Worm (Caenorhabditis elegans) whole organism, late embryonic: Measurements from ENCODE around the gene E01G4.5.

Source experiments
- C08G9.2 ChIP-seq: sonication (generic microtip); optimal IDR thresholded peaks from 2 replicates; lab custom pipeline; 2016; ENCODE audit warnings: mild to moderate bottlenecking, missing genetic modification characterization, moderate library complexity, missing compliant biosample characterization
- C38D4.7 ChIP-seq: fragments of 200-800 bp; sonication (Bioruptor generic); optimal IDR thresholded peaks from 2 replicates; lab custom pipeline; 2018; ENCODE audit warnings: mild to moderate bottlenecking, missing genetic modification characterization, moderate library complexity, missing compliant biosample characterization
- K02D7.2 ChIP-seq: sonication (generic microtip); optimal IDR thresholded peaks from 2 replicates; lab custom pipeline; 2017; ENCODE audit warnings: mild to moderate bottlenecking, missing genetic modification characterization, missing compliant biosample characterization
- T23F11.4 ChIP-seq: fragments of 200-800 bp; sonication (Bioruptor generic); optimal IDR thresholded peaks from 2 replicates; lab custom pipeline; 2018; ENCODE audit warnings: mild to moderate bottlenecking, missing genetic modification characterization, missing compliant biosample characterization
- Y22D7AL.16 ChIP-seq: sonication (generic microtip); optimal IDR thresholded peaks from 2 replicates; lab custom pipeline; 2016; ENCODE audit warnings: missing genetic modification characterization, missing compliant biosample characterization
- ceh-18 ChIP-seq: sonication (generic microtip); optimal IDR thresholded peaks from 2 replicates; lab custom pipeline; 2016; ENCODE audit warnings: missing genetic modification characterization, missing compliant biosample characterization
- ceh-19 ChIP-seq: fragments of 200-800 bp; sonication (Bioruptor generic); optimal IDR thresholded peaks from 2 replicates; lab custom pipeline; 2018; ENCODE audit warnings: mild to moderate bottlenecking, missing genetic modification characterization, missing compliant biosample characterization
- ceh-24 ChIP-seq: sonication (generic microtip); optimal IDR thresholded peaks from 2 replicates; lab custom pipeline; 2016; ENCODE audit warnings: mild to moderate bottlenecking, missing genetic modification characterization, missing compliant biosample characterization
- ceh-31 ChIP-seq: sonication (generic microtip); optimal IDR thresholded peaks from 2 replicates; lab custom pipeline; 2016; ENCODE audit warnings: missing genetic modification characterization, missing compliant biosample characterization
- ceh-34 ChIP-seq: sonication (generic microtip); optimal IDR thresholded peaks from 2 replicates; lab custom pipeline; 2016; ENCODE audit warnings: mild to moderate bottlenecking, missing genetic modification characterization, missing compliant biosample characterization
- ceh-9 ChIP-seq: sonication (generic microtip); optimal IDR thresholded peaks from 2 replicates; lab custom pipeline; 2016; ENCODE audit warnings: mild to moderate bottlenecking, missing genetic modification characterization, inconsistent platforms, missing compliant biosample characterization
- dmd-4 ChIP-seq: sonication (generic microtip); optimal IDR thresholded peaks from 2 replicates; lab custom pipeline; 2016; ENCODE audit warnings: borderline replicate concordance, missing genetic modification characterization, missing compliant biosample characterization
- elt-4 ChIP-seq: sonication (generic microtip); optimal IDR thresholded peaks from 2 replicates; lab custom pipeline; 2016; ENCODE audit warnings: missing genetic modification characterization, missing compliant biosample characterization
- ets-4 ChIP-seq: sonication (generic microtip); optimal IDR thresholded peaks from 2 replicates; lab custom pipeline; 2016; ENCODE audit warnings: missing genetic modification characterization, missing compliant biosample characterization
- hlh-15 ChIP-seq: sonication (generic microtip); optimal IDR thresholded peaks from 2 replicates; lab custom pipeline; 2016; ENCODE audit warnings: missing genetic modification characterization, missing compliant biosample characterization
- hlh-8 ChIP-seq: sonication (generic microtip); optimal IDR thresholded peaks from 2 replicates; lab custom pipeline; 2016; ENCODE audit warnings: missing genotype, missing genetic modification characterization, missing compliant biosample characterization
- lin-11 ChIP-seq: fragments of 200-800 bp; sonication (Bioruptor generic); optimal IDR thresholded peaks from 2 replicates; lab custom pipeline; 2018; ENCODE audit warnings: mild to moderate bottlenecking, missing genetic modification characterization, missing compliant biosample characterization
- mec-3 ChIP-seq: sonication (generic microtip); optimal IDR thresholded peaks from 2 replicates; lab custom pipeline; 2016; ENCODE audit warnings: borderline replicate concordance, missing genetic modification characterization, missing compliant biosample characterization
- nfya-1 ChIP-seq: sonication (generic microtip); optimal IDR thresholded peaks from 2 replicates; lab custom pipeline; 2017; ENCODE audit warnings: missing genetic modification characterization, mild to moderate bottlenecking, missing compliant biosample characterization, antibody characterized with exemption, moderate library complexity
- nhr-11 ChIP-seq: fragments of 150-350 bp; optimal IDR thresholded peaks from 2 replicates; lab custom pipeline; 2014; ENCODE audit warnings: missing biosample characterization, missing genetic modification characterization
- npax-4 ChIP-seq: sonication (generic microtip); optimal IDR thresholded peaks from 2 replicates; lab custom pipeline; 2016; ENCODE audit warnings: missing genetic modification characterization, missing compliant biosample characterization
- odd-2 ChIP-seq: sonication (generic microtip); optimal IDR thresholded peaks from 2 replicates; lab custom pipeline; 2017; ENCODE audit warnings: antibody characterized with exemption, mild to moderate bottlenecking, missing genetic modification characterization, missing compliant biosample characterization
- pag-3 ChIP-seq: sonication (generic microtip); optimal IDR thresholded peaks from 2 replicates; lab custom pipeline; 2016; ENCODE audit warnings: missing compliant biosample characterization, missing genetic modification characterization, borderline replicate concordance
- pha-4 ChIP-seq: fragments of 150-350 bp; optimal IDR thresholded peaks from 2 replicates; lab custom pipeline; 2018; ENCODE audit warnings: missing biosample characterization, missing genetic modification reagents, missing genetic modification characterization
- pqm-1 ChIP-seq: sonication (generic microtip); optimal IDR thresholded peaks from 2 replicates; lab custom pipeline; 2016; ENCODE audit warnings: missing genetic modification characterization, missing compliant biosample characterization
- pros-1 ChIP-seq: fragments of 150-350 bp; optimal IDR thresholded peaks from 2 replicates; lab custom pipeline; 2014; ENCODE audit warnings: missing biosample characterization, missing genetic modification reagents, missing genetic modification characterization
- sox-2 ChIP-seq: fragments of 200-800 bp; sonication (Bioruptor generic); IDR thresholded peaks from 2 replicates; pipeline ENCODE4 v1.3.6; 2022; ENCODE audit warnings: missing genetic modification reagents, missing genetic modification characterization, missing compliant biosample characterization
- sox-4 ChIP-seq: sonication (generic microtip); optimal IDR thresholded peaks from 2 replicates; lab custom pipeline; 2017; ENCODE audit warnings: mild to moderate bottlenecking, missing genetic modification characterization, inconsistent platforms, missing compliant biosample characterization
- syd-9 ChIP-seq: sonication (generic microtip); optimal IDR thresholded peaks from 2 replicates; lab custom pipeline; 2016; ENCODE audit warnings: mild to moderate bottlenecking, missing genetic modification characterization, moderate library complexity, missing compliant biosample characterization
- tbx-2 ChIP-seq: sonication (generic microtip); optimal IDR thresholded peaks from 2 replicates; lab custom pipeline; 2016; ENCODE audit warnings: missing genetic modification characterization, missing compliant biosample characterization
- tbx-7 ChIP-seq: sonication (generic microtip); optimal IDR thresholded peaks from 2 replicates; lab custom pipeline; 2016; ENCODE audit warnings: missing genotype, missing genetic modification characterization, missing compliant biosample characterization
- zip-5 ChIP-seq: sonication (generic microtip); optimal IDR thresholded peaks from 2 replicates; lab custom pipeline; 2016; ENCODE audit warnings: missing genetic modification characterization, missing compliant biosample characterization

The E01G4.5 gene

DNA sequence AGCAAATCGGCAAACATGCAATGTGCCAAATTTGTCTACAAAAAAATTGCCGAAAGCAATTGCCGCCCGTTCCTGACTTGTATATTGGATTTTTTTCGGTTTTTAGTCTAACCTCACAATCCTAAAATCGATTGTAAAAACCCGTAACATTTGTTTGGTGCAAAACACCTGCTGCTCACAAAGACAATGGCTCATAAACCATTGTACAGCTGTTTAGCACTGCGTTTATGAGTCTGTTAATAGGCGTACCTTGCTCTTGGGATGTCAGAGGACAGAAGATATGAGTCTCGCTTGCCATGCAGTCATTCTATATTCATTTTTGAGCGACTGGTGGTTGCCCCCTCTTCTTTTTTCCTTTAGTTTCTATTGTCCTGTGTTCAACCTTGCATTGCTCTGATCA, at the start of gene E01G4.5:
E01G4.5 (plus strand) TSS at position 301 of the 400 bp plus-strand sequence.
- no peak for TF ChIP-seq C38D4.7
- TF ChIP-seq sox-4 (tag; lab: Kevin White, UChicago), result no peak
- no peak for TF ChIP-seq syd-9 (tag; lab: Kevin White, UChicago)
- TF ChIP-seq elt-4 (tag; lab: Kevin White, UChicago), result no peak
- TF ChIP-seq nhr-11, result no peak
- no peak for TF ChIP-seq lin-11 (tag; lab: Kevin White, UChicago)
- no peak for TF ChIP-seq odd-2 (tag; lab: Kevin White, UChicago)
- no peak for TF ChIP-seq ceh-19
- TF ChIP-seq ceh-34, result no peak

DNA sequence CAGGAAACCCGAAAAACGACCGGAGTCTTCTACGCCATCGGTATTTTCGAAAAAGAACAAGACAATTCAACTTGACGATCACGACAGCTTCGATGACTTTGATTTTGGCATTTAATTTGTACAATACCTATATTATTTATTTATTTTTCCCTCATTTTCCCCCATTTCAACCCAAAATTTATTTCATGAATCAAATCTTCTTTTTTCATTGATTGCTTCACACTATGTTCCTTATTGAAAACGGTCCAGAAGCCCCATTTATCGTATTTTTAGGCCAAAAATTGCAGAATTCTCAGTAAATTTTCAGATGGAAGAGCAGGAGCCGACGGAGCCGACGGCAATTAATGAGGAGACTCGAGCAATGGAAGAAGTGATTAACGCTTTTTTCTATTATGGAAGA, 48.0 kb upstream of the E01G4.5 start, which contains the start of gene Y48E1C.2:
Y48E1C.2 (plus strand) TSS at position 301 of the 400 bp plus-strand sequence.
- TF ChIP-seq pqm-1 (tag; lab: Kevin White, UChicago), result no peak
- TF ChIP-seq hlh-15 (tag; lab: Kevin White, UChicago), result no peak
- TF ChIP-seq, all 69 proteins: peak for 0

ce11 chrII:13436725-13437124, 35.5 kb upstream of the E01G4.5 start, which contains the start of gene Y48E1C.4:
TSS of gene Y48E1C.4 (minus strand) at chrII:13436825.
- TF ChIP-seq tbx-7 (tag; lab: Kevin White, UChicago) (no peak), pha-4 (tag; lab: Kevin White, UChicago) (no peak), sox-2 (no peak), hlh-8 (tag; lab: Kevin White, UChicago) (no peak)

ce11 chrII:13444307-13444706, 27.9 kb upstream of the E01G4.5 start:
- TF ChIP-seq T23F11.4 (no peak), C08G9.2 (tag; lab: Kevin White, UChicago) (no peak), elt-4 (tag; lab: Kevin White, UChicago) (no peak), mec-3 (tag; lab: Kevin White, UChicago) (no peak), K02D7.2 (tag; lab: Kevin White, UChicago) (no peak), zip-5 (tag; lab: Kevin White, UChicago) (no peak), pha-4 (tag; lab: Kevin White, UChicago) (no peak), npax-4 (tag; lab: Kevin White, UChicago) (no peak)

DNA sequence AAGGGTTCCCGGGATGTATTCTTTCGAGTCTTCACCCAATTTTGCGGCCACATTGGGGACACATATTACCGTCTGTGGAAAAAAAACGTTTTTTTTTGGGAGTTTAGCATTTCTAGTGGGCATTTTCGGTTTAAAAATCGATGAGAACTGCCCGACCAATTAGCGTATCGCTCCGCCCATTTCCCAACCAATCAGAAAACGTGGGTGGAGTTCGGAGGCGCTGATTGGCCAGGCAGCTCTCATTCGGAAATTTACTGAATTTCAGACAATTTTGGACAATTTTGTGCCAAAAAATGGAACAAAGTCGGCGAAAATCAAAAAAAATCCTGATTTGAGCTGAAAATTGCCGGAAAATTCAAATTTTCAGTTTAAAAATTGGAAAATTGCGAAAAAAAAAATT, 25.6 kb upstream of the E01G4.5 start:
- TF ChIP-seq pros-1 (no peak), sox-2 (no peak), nfya-1 (tag; lab: Kevin White, UChicago) (peak; percentile 99), sox-4 (tag; lab: Kevin White, UChicago) (no peak), pag-3 (tag; lab: Kevin White, UChicago) (no peak), ceh-24 (tag; lab: Kevin White, UChicago) (no peak), syd-9 (tag; lab: Kevin White, UChicago) (no peak), dmd-4 (no peak)

DNA sequence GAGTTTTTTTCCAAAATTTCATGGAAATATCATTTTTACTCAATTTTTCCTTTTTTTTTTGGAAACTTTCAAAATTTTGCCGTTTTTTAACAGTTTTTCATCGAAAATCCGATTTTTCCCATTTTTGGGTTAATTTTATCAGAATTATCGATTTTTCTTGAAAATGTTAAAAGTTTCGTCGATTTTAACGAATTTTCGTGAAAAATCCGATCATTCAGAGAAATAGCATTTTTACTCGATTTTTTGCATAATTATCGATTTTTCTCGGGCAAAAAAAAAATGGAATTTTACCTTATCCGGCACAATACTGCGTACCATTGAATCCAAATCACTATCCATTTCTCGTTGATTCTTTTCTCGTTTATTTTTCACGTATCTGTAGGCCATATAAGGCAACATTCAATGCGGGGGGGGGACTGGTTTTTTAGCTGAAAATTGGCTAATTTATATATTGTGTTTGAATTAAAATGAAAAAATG, 25.0 kb upstream of the E01G4.5 start, which contains the start of gene tbc-14:
tbc-14 (minus strand) TSS at position 428 of the 478 bp plus-strand sequence.
- TF ChIP-seq sox-4 (tag; lab: Kevin White, UChicago), result no peak
- no peak for TF ChIP-seq npax-4 (tag; lab: Kevin White, UChicago)
- no peak for TF ChIP-seq Y22D7AL.16 (tag; lab: Kevin White, UChicago)
- TF ChIP-seq zip-5 (tag; lab: Kevin White, UChicago), result no peak
- TF ChIP-seq ceh-18 (tag; lab: Kevin White, UChicago), result no peak
- no peak for TF ChIP-seq tbx-2 (tag; lab: Kevin White, UChicago)
- no peak for TF ChIP-seq pag-3 (tag; lab: Kevin White, UChicago)
- no peak for TF ChIP-seq pqm-1 (tag; lab: Kevin White, UChicago)
- no peak for TF ChIP-seq ets-4 (tag; lab: Kevin White, UChicago)
- no peak for TF ChIP-seq ceh-31 (tag; lab: Kevin White, UChicago)
- TF ChIP-seq ceh-9 (tag; lab: Kevin White, UChicago), result no peak
- no peak for TF ChIP-seq nfya-1 (tag; lab: Kevin White, UChicago)
- TF ChIP-seq, all 69 proteins: peak for 0
